Fruit fly (Drosophila melanogaster) whole organism: Measurements from ENCODE around the gene rogdi.

Experiments used
- CG8478 ChIP-seq: fragments of >200 bp; optimal IDR thresholded peaks from 2 replicates; lab custom pipeline; 2018; ENCODE audit warnings: inconsistent platforms
- EcR ChIP-seq, 2 experiments: fragments of >200 bp; optimal IDR thresholded peaks; 2 replicates each; lab custom pipeline; 2017; ENCODE audit warnings: missing biosample characterization in 2 of 2, missing genetic modification characterization in 2 of 2, missing genetic modification reagents in 2 of 2
- pan ChIP-seq: fragments of >200 bp; optimal IDR thresholded peaks from 2 replicates; lab custom pipeline; 2017
- psq ChIP-seq: fragments of >200 bp; optimal IDR thresholded peaks from 2 replicates; lab custom pipeline; 2017
- usp ChIP-seq: fragments of >200 bp; optimal IDR thresholded peaks from 2 replicates; lab custom pipeline; 2017; ENCODE audit warnings: missing biosample characterization, missing genetic modification characterization, mixed read lengths

DNA sequence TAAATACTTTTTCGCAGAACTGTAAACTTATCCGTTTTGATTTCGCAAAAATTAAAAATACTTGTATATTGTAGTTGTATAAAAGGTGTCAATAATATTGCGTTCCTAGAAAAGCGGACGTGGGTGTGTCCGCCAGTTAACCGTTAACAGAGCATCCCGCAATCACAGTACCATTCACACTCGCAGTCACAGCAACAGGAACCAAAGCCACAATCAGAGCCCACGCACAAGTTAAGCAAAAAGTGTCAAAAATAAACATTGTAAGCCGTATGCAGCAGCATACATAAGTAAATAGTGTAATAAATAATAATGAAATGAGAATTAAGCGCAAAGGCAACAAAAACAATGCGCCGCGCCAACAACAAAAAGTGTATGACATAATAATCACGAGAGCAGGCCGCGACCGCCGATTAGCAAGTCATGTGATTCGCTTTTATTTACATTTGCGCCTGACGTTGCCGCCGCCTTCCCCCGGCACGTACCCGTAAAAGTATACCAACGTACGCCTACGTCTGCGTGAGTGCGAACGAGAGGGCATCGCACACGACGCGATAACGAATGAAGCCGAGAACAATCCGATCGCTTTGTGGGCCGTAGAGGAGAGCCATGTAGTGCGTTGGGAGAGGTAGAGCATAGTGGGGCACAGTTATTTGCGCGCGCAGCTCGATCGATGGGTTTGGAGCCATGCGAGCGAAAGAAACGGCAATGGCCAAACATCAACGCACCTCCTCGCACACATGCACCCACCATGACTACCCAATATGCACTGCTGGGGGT lies 39.4 kb upstream of the rogdi start:
- TF ChIP-seq EcR (GFP tag; optimal IDR thresholded peaks at IDR 0.05; lab: Kevin White, UChicago) (peak in 1 of 2 experiments; percentile 38), usp (GFP tag; lab: Kevin White, UChicago) (no peak), pan (no peak), CG8478 (peak; percentile 21), psq (lab: Kevin White, UChicago) (no peak)
